Worm (Caenorhabditis elegans) whole organism, L1 larva: Measurements from ENCODE around the gene Y110A2AL.7.

Experiments used
- alr-1 ChIP-seq: fragments of 200-800 bp; sonication (Bioruptor generic); optimal IDR thresholded peaks from 2 replicates; lab custom pipeline; 2018; ENCODE audit warnings: borderline replicate concordance, mild to moderate bottlenecking, missing genetic modification characterization, missing compliant biosample characterization
- aly-2 ChIP-seq: fragments of 150-350 bp; optimal IDR thresholded peaks from 2 replicates; lab custom pipeline; 2014; ENCODE audit warnings: missing biosample characterization, missing genetic modification characterization
- lin-35 ChIP-seq, 2 experiments: fragments of 150-350 bp; optimal IDR thresholded peaks; 2 replicates each; lab custom pipeline; 2014; ENCODE audit warnings: missing biosample characterization in 2 of 2, missing genetic modification characterization in 2 of 2, missing genetic modification reagents in 2 of 2
- nhr-28 ChIP-seq: fragments of 150-350 bp; optimal IDR thresholded peaks from 2 replicates; lab custom pipeline; 2014; ENCODE audit warnings: missing biosample characterization, missing genetic modification characterization
- nhr-76 ChIP-seq: sonication (generic microtip); optimal IDR thresholded peaks from 2 replicates; lab custom pipeline; 2017; ENCODE audit warnings: missing biosample characterization, missing genetic modification characterization
- unc-130 ChIP-seq: fragments of 150-350 bp; optimal IDR thresholded peaks from 2 replicates; lab custom pipeline; 2017; ENCODE audit warnings: missing biosample characterization, missing genetic modification characterization, inconsistent platforms

- TF ChIP-seq nhr-28 (no peak), unc-130 (tag; lab: Kevin White, UChicago) (no peak), alr-1 (no peak), lin-35 (GFP tag; optimal IDR thresholded peaks at IDR 0.05; lab: Kevin White, UChicago) (no peak), nhr-76 (tag; lab: Kevin White, UChicago) (no peak), aly-2 (tag; lab: Kevin White, UChicago) (no peak)
Measured at ce11 chrII:2854794-2855193, 11.8 kb upstream of the Y110A2AL.7 start.
